Worm (Caenorhabditis elegans): ENCODE data around the gene W01G7.4.

Gene W01G7.4

DNA sequence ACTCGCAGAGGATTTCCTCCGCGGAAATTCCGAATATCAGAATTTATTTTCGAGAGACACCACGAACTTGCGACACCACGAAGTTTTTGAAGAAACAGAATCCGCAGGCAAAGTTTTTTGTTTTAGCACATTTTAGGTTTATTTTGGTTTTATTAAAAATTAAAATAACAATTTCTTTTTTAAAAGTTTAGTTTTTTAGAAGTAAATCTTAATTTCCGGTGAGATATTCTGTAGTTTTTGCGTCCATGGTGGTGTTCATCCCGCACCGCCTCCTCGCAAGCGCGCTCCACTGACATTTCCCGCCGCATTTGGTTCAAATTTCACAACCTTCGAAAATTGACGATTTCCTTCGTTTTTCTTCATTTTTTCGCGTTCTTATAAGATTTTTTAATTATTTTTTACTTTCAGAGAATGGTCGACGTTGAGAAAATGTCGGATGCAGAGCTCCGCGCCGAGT is 2.5 kb downstream of the W01G7.4 start, which contains the start of gene lem-2 (continued):
- TF ChIP-seq let-526 (GFP tag; IDR thresholded peaks at IDR 0.05) (0 out of 2 replicates have a peak, but pooled peaks have one; percentile 55), F33H1.4 (GFP tag; IDR thresholded peaks at IDR 0.05) (peak; percentile 38; the same call in 1 of the 2 replicates), lir-1 (GFP tag; conservative IDR thresholded peaks at IDR 0.05) (0 out of 2 replicates have a peak, but pooled peaks have one; percentile 37), cebp-1 (GFP tag; IDR thresholded peaks at IDR 0.05) (peak; percentile 81; the same call in 1 of the 2 replicates), cebp-1 (tag; optimal IDR thresholded peaks at IDR 0.05) (peak; percentile 90), ets-4 (GFP tag; optimal IDR thresholded peaks at IDR 0.05) (no peak), T07F8.4 (tag; optimal IDR thresholded peaks at IDR 0.05) (peak; percentile 15), pbrm-1 (GFP tag; IDR thresholded peaks at IDR 0.05) (peak; percentile 64; the same call in 1 of the 2 replicates), dpl-1 (GFP tag; optimal IDR thresholded peaks at IDR 0.05) (peak; percentile 49), ama-1 (optimal IDR thresholded peaks at IDR 0.05) (no peak), ama-1 (GFP tag; optimal IDR thresholded peaks at IDR 0.05) (no peak), ceh-27 (GFP tag; optimal IDR thresholded peaks at IDR 0.05) (peak; percentile 74), dox-1 (GFP tag; IDR thresholded peaks at IDR 0.05) (peak; percentile 80), F10E7.11 (tag; optimal IDR thresholded peaks at IDR 0.05) (no peak), T26A5.8 (tag; optimal IDR thresholded peaks at IDR 0.05) (no peak), efl-1 (GFP tag; optimal IDR thresholded peaks at IDR 0.05) (peak; percentile 74), Y53G8AR.9 (GFP tag; conservative IDR thresholded peaks at IDR 0.05) (peak; percentile 11; the same call in 1 of the 2 replicates), lin-40 (tag; optimal IDR thresholded peaks at IDR 0.05) (peak; percentile 59), F52B5.7 (tag; optimal IDR thresholded peaks at IDR 0.05) (no peak), atf-7 (tag; optimal IDR thresholded peaks at IDR 0.05) (no peak), athp-1 (tag; optimal IDR thresholded peaks at IDR 0.05) (peak; percentile 40), mcd-1 (GFP tag; IDR thresholded peaks at IDR 0.05) (peak; percentile 94), fkh-3 (tag; optimal IDR thresholded peaks at IDR 0.05) (no peak), K11D2.4 (GFP tag; IDR thresholded peaks at IDR 0.05) (0 out of 2 replicates have a peak, but pooled peaks have one; percentile 26), unc-130 (GFP tag; optimal IDR thresholded peaks at IDR 0.05) (peak; percentile 80), aptf-2 (GFP tag; conservative IDR thresholded peaks at IDR 0.05) (peak; percentile 61; the same call in 1 of the 2 replicates), nhr-120 (GFP tag; IDR thresholded peaks at IDR 0.05) (no peak), chd-7 (tag; optimal IDR thresholded peaks at IDR 0.05) (no peak), B0261.1 (tag; optimal IDR thresholded peaks at IDR 0.05) (peak; percentile 15), Y79H2A.3 (GFP tag; conservative IDR thresholded peaks at IDR 0.05) (no peak), ztf-6 (GFP tag; IDR thresholded peaks at IDR 0.05) (no peak), sdz-38 (tag; optimal IDR thresholded peaks at IDR 0.05) (no peak), madf-6 (GFP tag; IDR thresholded peaks at IDR 0.05) (peak; percentile 64), sea-2 (GFP tag; IDR thresholded peaks at IDR 0.05) (no peak), attf-5 (GFP tag; optimal IDR thresholded peaks at IDR 0.05) (peak; percentile 91), sptf-2 (GFP tag; optimal IDR thresholded peaks at IDR 0.05) (no peak), ztf-28 (GFP tag; IDR thresholded peaks at IDR 0.05) (peak; percentile 84), egl-18 (GFP tag; IDR thresholded peaks at IDR 0.05) (no peak), D2030.7 (GFP tag; IDR thresholded peaks at IDR 0.05) (peak; percentile 75), lag-1 (GFP tag; IDR thresholded peaks at IDR 0.05) (no peak), B0035.1 (tag; optimal IDR thresholded peaks at IDR 0.05) (peak; percentile 12), dpff-1 (tag; optimal IDR thresholded peaks at IDR 0.05) (no peak), ekl-4 (GFP tag; IDR thresholded peaks at IDR 0.05) (0 out of 2 replicates have a peak, but pooled peaks have one; percentile 12), ceh-100 (GFP tag; IDR thresholded peaks at IDR 0.05) (peak; percentile 98), rpc-1 (optimal IDR thresholded peaks at IDR 0.05) (no peak), rpc-1 (tag; optimal IDR thresholded peaks at IDR 0.05) (no peak), lsy-27 (tag; optimal IDR thresholded peaks at IDR 0.05; ENCODE audit: borderline replicate concordance, insufficient read depth) (no peak), ztf-18 (tag; optimal IDR thresholded peaks at IDR 0.05) (peak; percentile 84), somi-1 (GFP tag; optimal IDR thresholded peaks at IDR 0.05) (no peak), nfya-1 (tag; optimal IDR thresholded peaks at IDR 0.05; ENCODE audit: borderline replicate concordance, insufficient read depth) (no peak)
